Fruit fly (Drosophila melanogaster) whole organism, wandering third instar larva: ENCODE results near the gene Exn.

Experiments used
- Abd-B ChIP-seq: fragments of >200 bp; optimal IDR thresholded peaks from 2 replicates; lab custom pipeline; 2017; ENCODE audit warnings: missing biosample characterization, missing genetic modification characterization
- CG32264 ChIP-seq: fragments of 200-800 bp; sonication (Bioruptor generic); optimal IDR thresholded peaks from 2 replicates; lab custom pipeline; 2016; ENCODE audit warnings: missing biosample characterization, missing genetic modification characterization
- CrebA ChIP-seq: fragments of 200-800 bp; sonication (Bioruptor generic); optimal IDR thresholded peaks from 2 replicates; lab custom pipeline; 2016; ENCODE audit warnings: missing biosample characterization, mild to moderate bottlenecking, missing genetic modification characterization, borderline replicate concordance
- Dfd ChIP-seq: fragments of >200 bp; optimal IDR thresholded peaks from 2 replicates; lab custom pipeline; 2017; ENCODE audit warnings: missing biosample characterization, missing genetic modification characterization
- GATAd ChIP-seq: sonication (Bioruptor generic); optimal IDR thresholded peaks from 2 replicates; lab custom pipeline; 2016; ENCODE audit warnings: missing biosample characterization, missing genetic modification characterization
- Hnf4 ChIP-seq: fragments of 200-800 bp; sonication (Bioruptor generic); optimal IDR thresholded peaks from 2 replicates; lab custom pipeline; 2016; ENCODE audit warnings: missing biosample characterization, mild to moderate bottlenecking, missing genetic modification characterization
- Hr78 ChIP-seq: fragments of >200 bp; optimal IDR thresholded peaks from 2 replicates; lab custom pipeline; 2017; ENCODE audit warnings: missing biosample characterization, missing genetic modification characterization
- Myc ChIP-seq: fragments of >200 bp; optimal IDR thresholded peaks from 2 replicates; lab custom pipeline; 2017
- OdsH ChIP-seq: fragments of 200-800 bp; sonication (Bioruptor generic); optimal IDR thresholded peaks from 2 replicates; lab custom pipeline; 2016; ENCODE audit warnings: missing biosample characterization, mild to moderate bottlenecking, missing genetic modification characterization
- Rel ChIP-seq, 2 experiments: fragments of 200-800 bp; sonication (Bioruptor generic) in 1 of 2; optimal IDR thresholded peaks; 2 replicates in 1 of 2; 3 replicates in 1 of 2; lab custom pipeline; 2016 to 2019; ENCODE audit warnings: mild to moderate bottlenecking in 2 of 2, missing biosample characterization in 2 of 2, missing genetic modification characterization in 2 of 2, moderate library complexity in 1 of 2
- Sp1 ChIP-seq: fragments of 200-800 bp; sonication (Bioruptor generic); optimal IDR thresholded peaks from 3 replicates; lab custom pipeline; 2019; ENCODE audit warnings: missing biosample characterization, mild to moderate bottlenecking, missing genetic modification characterization, moderate library complexity
- Vsx2 ChIP-seq: fragments of 200-300, 225-300 bp; sonication (Bioruptor generic); optimal IDR thresholded peaks from 2 replicates; lab custom pipeline; 2018; ENCODE audit warnings: missing biosample characterization, missing genetic modification characterization; ENCODE audit not compliant: partially characterized antibody
- br ChIP-seq: fragments of 200-800 bp; sonication (Bioruptor generic); optimal IDR thresholded peaks from 2 replicates; lab custom pipeline; 2016; ENCODE audit warnings: missing biosample characterization, missing genetic modification characterization
- brk ChIP-seq: fragments of 200-800 bp; sonication (Bioruptor generic); optimal IDR thresholded peaks from 2 replicates; lab custom pipeline; 2016; ENCODE audit warnings: missing biosample characterization, mild to moderate bottlenecking, missing genetic modification characterization
- dl ChIP-seq, 2 experiments: fragments of 175-275, 200-275 bp in 1 of 2; fragments of 200-275 bp in 1 of 2; sonication (Bioruptor generic); optimal IDR thresholded peaks; lab custom pipeline; 2018; ENCODE audit warnings: mild to moderate bottlenecking in 2 of 2, missing biosample characterization in 2 of 2, missing genetic modification characterization in 2 of 2, moderate library complexity in 2 of 2; ENCODE audit not compliant: partially characterized antibody in 2 of 2, insufficient read depth in 1 of 2
- dmrt93B ChIP-seq: fragments of 200-800 bp; sonication (Bioruptor generic); optimal IDR thresholded peaks from 2 replicates; lab custom pipeline; 2018; ENCODE audit warnings: missing biosample characterization, mild to moderate bottlenecking, missing genetic modification characterization
- dsf ChIP-seq: sonication (Bioruptor generic); optimal IDR thresholded peaks from 2 replicates; lab custom pipeline; 2016; ENCODE audit warnings: missing biosample characterization, missing genetic modification characterization, borderline replicate concordance
- ey ChIP-seq: fragments of 200-800 bp; sonication (Bioruptor generic); optimal IDR thresholded peaks from 2 replicates; lab custom pipeline; 2016; ENCODE audit warnings: missing biosample characterization, missing genetic modification characterization
- foxo ChIP-seq, 2 experiments: fragments of 200-800 bp; sonication (Bioruptor generic); optimal IDR thresholded peaks; 2 replicates in 1 of 2; 3 replicates in 1 of 2; lab custom pipeline; 2016 to 2017; ENCODE audit warnings: missing biosample characterization in 2 of 2, missing genetic modification characterization in 2 of 2
- fru ChIP-seq: fragments of 200-800 bp; sonication (Bioruptor generic); optimal IDR thresholded peaks from 3 replicates; lab custom pipeline; 2016; ENCODE audit warnings: missing biosample characterization, mild to moderate bottlenecking, missing genetic modification characterization
- h ChIP-seq: fragments of 200-800 bp; sonication (Bioruptor generic); optimal IDR thresholded peaks from 3 replicates; lab custom pipeline; 2016; ENCODE audit warnings: missing biosample characterization, mild to moderate bottlenecking, missing genetic modification characterization
- jim ChIP-seq: fragments of 175-275, 200-325 bp; sonication (Bioruptor generic); optimal IDR thresholded peaks from 2 replicates; lab custom pipeline; 2016; ENCODE audit warnings: missing biosample characterization, mild to moderate bottlenecking, missing genetic modification characterization
- lola ChIP-seq: fragments of >200 bp; optimal IDR thresholded peaks from 2 replicates; lab custom pipeline; 2017; ENCODE audit warnings: missing biosample characterization, missing genetic modification characterization
- psq ChIP-seq: fragments of 200-800 bp; sonication (Bioruptor generic); optimal IDR thresholded peaks from 3 replicates; lab custom pipeline; 2017; ENCODE audit warnings: missing biosample characterization, mild to moderate bottlenecking, missing genetic modification characterization, moderate library complexity
- rgr ChIP-seq: fragments of 200-800 bp; sonication (Bioruptor generic); optimal IDR thresholded peaks from 3 replicates; lab custom pipeline; 2016; ENCODE audit warnings: missing biosample characterization, mild to moderate bottlenecking, missing genetic modification characterization
- sage ChIP-seq: fragments of 200-800 bp; sonication (Bioruptor generic); optimal IDR thresholded peaks from 2 replicates; lab custom pipeline; 2016; ENCODE audit warnings: missing biosample characterization, mild to moderate bottlenecking, missing genetic modification characterization
- usp ChIP-seq: fragments of >200 bp; optimal IDR thresholded peaks from 2 replicates; lab custom pipeline; 2017; ENCODE audit warnings: missing biosample characterization, missing genetic modification characterization
- woc ChIP-seq: sonication (Bioruptor generic); optimal IDR thresholded peaks from 2 replicates; lab custom pipeline; 2016; ENCODE audit warnings: missing biosample characterization, mild to moderate bottlenecking, missing genetic modification characterization

Gene Exn

dm6 chr3L:16977311-16977710 lies 7.5 kb downstream of the Exn start:
- TF ChIP-seq ey (GFP tag; lab: Kevin White, UChicago) (no peak), lola (GFP tag; lab: Kevin White, UChicago) (no peak), CG32264 (GFP tag; lab: Kevin White, UChicago) (no peak), dsf (GFP tag; lab: Kevin White, UChicago) (no peak), foxo (GFP tag; optimal IDR thresholded peaks at IDR 0.05; lab: Kevin White, UChicago) (no peak), fru (no peak), Hnf4 (GFP tag; lab: Kevin White, UChicago) (no peak)
- TF ChIP-seq, all 38 proteins: peak for 0

dm6 chr3L:16978406-16978805 lies 8.6 kb downstream of the Exn start:
- TF ChIP-seq dsf (GFP tag; lab: Kevin White, UChicago): no peak
- TF ChIP-seq CG32264 (GFP tag; lab: Kevin White, UChicago): no peak
- TF ChIP-seq Dfd (GFP tag; lab: Kevin White, UChicago): no peak
- TF ChIP-seq Rel (GFP tag; optimal IDR thresholded peaks at IDR 0.05; lab: Kevin White, UChicago): no peak
- no peak for TF ChIP-seq Rel (tag; optimal IDR thresholded peaks at IDR 0.05; lab: Kevin White, UChicago)
- no peak for TF ChIP-seq brk (GFP tag; lab: Kevin White, UChicago)
- TF ChIP-seq foxo (GFP tag; optimal IDR thresholded peaks at IDR 0.05; lab: Kevin White, UChicago): no peak
- no peak for TF ChIP-seq Hr78
- no peak for TF ChIP-seq psq (GFP tag; lab: Kevin White, UChicago)
- TF ChIP-seq CrebA (GFP tag; lab: Kevin White, UChicago): no peak
- TF ChIP-seq sage (GFP tag; lab: Kevin White, UChicago): no peak
- no peak for TF ChIP-seq GATAd (GFP tag; lab: Kevin White, UChicago)
- TF ChIP-seq br (GFP tag; lab: Kevin White, UChicago): no peak
- TF ChIP-seq woc: no peak
- no peak for TF ChIP-seq rgr (GFP tag; lab: Kevin White, UChicago)
- no peak for TF ChIP-seq dl (GFP tag; optimal IDR thresholded peaks at IDR 0.05; lab: Kevin White, UChicago; ENCODE audit: insufficient read depth in 1 of 2, partially characterized antibody in 2 of 2)

dm6 chr3L:16981114-16981648 lies 11.4 kb downstream of the Exn start:
- no peak for TF ChIP-seq psq (GFP tag; lab: Kevin White, UChicago)
- no peak for TF ChIP-seq brk (GFP tag; lab: Kevin White, UChicago)
- peak in 1 of 2 experiments; percentile 35 for TF ChIP-seq foxo (GFP tag; optimal IDR thresholded peaks at IDR 0.05; lab: Kevin White, UChicago)
- TF ChIP-seq Abd-B: no peak
- peak; percentile 73 for TF ChIP-seq h (GFP tag; lab: Kevin White, UChicago)
- TF ChIP-seq Sp1 (GFP tag; lab: Kevin White, UChicago): peak; percentile 20
- no peak for TF ChIP-seq usp (GFP tag; lab: Kevin White, UChicago)
- no peak for TF ChIP-seq GATAd (GFP tag; lab: Kevin White, UChicago)
- TF ChIP-seq CG32264 (GFP tag; lab: Kevin White, UChicago): no peak
- TF ChIP-seq Rel (GFP tag; optimal IDR thresholded peaks at IDR 0.05; lab: Kevin White, UChicago): no peak
- TF ChIP-seq Rel (tag; optimal IDR thresholded peaks at IDR 0.05; lab: Kevin White, UChicago): peak; percentile 35
- peak; percentile 12 for TF ChIP-seq rgr (GFP tag; lab: Kevin White, UChicago)
- no peak for TF ChIP-seq Vsx2
- no peak for TF ChIP-seq Hnf4 (GFP tag; lab: Kevin White, UChicago)
- TF ChIP-seq br (GFP tag; lab: Kevin White, UChicago): peak; percentile 51
- no peak for TF ChIP-seq Dfd (GFP tag; lab: Kevin White, UChicago)
- no peak for TF ChIP-seq woc
- peak; percentile 81 for TF ChIP-seq Myc (lab: Kevin White, UChicago)
- TF ChIP-seq OdsH (GFP tag; lab: Kevin White, UChicago): peak; percentile 3
- TF ChIP-seq jim: no peak

dm6 chr3L:16984042-16984441 lies 14.2 kb downstream of the Exn start:
- TF ChIP-seq rgr (GFP tag; lab: Kevin White, UChicago): no peak
- TF ChIP-seq fru: no peak
- no peak for TF ChIP-seq Dfd (GFP tag; lab: Kevin White, UChicago)
- TF ChIP-seq CG32264 (GFP tag; lab: Kevin White, UChicago): no peak
- TF ChIP-seq h (GFP tag; lab: Kevin White, UChicago): peak; percentile 14
- peak; percentile 66 for TF ChIP-seq CrebA (GFP tag; lab: Kevin White, UChicago)
- peak; percentile 20 for TF ChIP-seq sage (GFP tag; lab: Kevin White, UChicago)
- TF ChIP-seq dmrt93B (GFP tag; lab: Kevin White, UChicago): no peak
- TF ChIP-seq brk (GFP tag; lab: Kevin White, UChicago): no peak
- no peak for TF ChIP-seq Rel (GFP tag; optimal IDR thresholded peaks at IDR 0.05; lab: Kevin White, UChicago)
- TF ChIP-seq Rel (tag; optimal IDR thresholded peaks at IDR 0.05; lab: Kevin White, UChicago): peak; percentile 71
- TF ChIP-seq jim: no peak
